Fruit fly (Drosophila melanogaster) whole organism, embryonic: ENCODE data around the gene Wdfy2.

Experiments
- Awh ChIP-seq: fragments of 200-800 bp; sonication (Bioruptor generic); IDR thresholded peaks from 2 replicates; pipeline ENCODE4, ENCODE4 v1.3.6; 2022; ENCODE audit warnings: missing biosample characterization, missing genetic modification characterization
- BEAF-32 ChIP-seq: fragments of 200-800 bp; sonication (Bioruptor generic); optimal IDR thresholded peaks from 3 replicates; lab custom pipeline; 2017; ENCODE audit warnings: missing biosample characterization, missing genetic modification characterization, mild to moderate bottlenecking, moderate library complexity, missing genetic modification reagents
- Bdp1 ChIP-seq: fragments of 200-800 bp; sonication (Bioruptor generic); optimal IDR thresholded peaks from 3 replicates; lab custom pipeline; 2016; ENCODE audit warnings: missing biosample characterization, missing genetic modification characterization
- C15 ChIP-seq: fragments of 200-800 bp; sonication (Bioruptor generic); IDR thresholded peaks from 3 replicates; pipeline ENCODE4 v1.3.6; 2022; ENCODE audit warnings: missing biosample characterization, missing genetic modification characterization
- CG11723 ChIP-seq: fragments of 200-800 bp; sonication (Bioruptor generic); optimal IDR thresholded peaks from 2 replicates; lab custom pipeline; 2017; ENCODE audit warnings: missing biosample characterization, mild to moderate bottlenecking, missing genetic modification characterization
- CG12071 ChIP-seq: fragments of 200-800 bp; sonication (Bioruptor generic); optimal IDR thresholded peaks from 3 replicates; lab custom pipeline; 2018; ENCODE audit warnings: missing biosample characterization, mild to moderate bottlenecking, missing genetic modification characterization
- CG13287 ChIP-seq: fragments of 200-800 bp; sonication (Bioruptor generic); IDR thresholded peaks from 2 replicates; pipeline ENCODE4 v1.3.6; 2022; ENCODE audit warnings: missing biosample characterization, missing genetic modification characterization; ENCODE audit not compliant: partially characterized antibody
- CG14441 ChIP-seq: fragments of 200-800 bp; sonication (Bioruptor generic); IDR thresholded peaks from 2 replicates; pipeline ENCODE4 v1.3.6; 2022; ENCODE audit warnings: missing biosample characterization, missing genetic modification characterization
- CG15269 ChIP-seq: fragments of 200-800 bp; sonication (Bioruptor generic); optimal IDR thresholded peaks from 2 replicates; lab custom pipeline; 2018; ENCODE audit warnings: missing biosample characterization, mild to moderate bottlenecking, missing genetic modification characterization, moderate library complexity
- CG17385 ChIP-seq: fragments of 200-800 bp; sonication (Bioruptor generic); optimal IDR thresholded peaks from 3 replicates; lab custom pipeline; 2018; ENCODE audit warnings: missing biosample characterization, mild to moderate bottlenecking, missing genetic modification characterization
- CG1792 ChIP-seq: fragments of 200-800 bp; sonication (Bioruptor generic); optimal IDR thresholded peaks from 2 replicates; lab custom pipeline; 2016; ENCODE audit warnings: missing biosample characterization, missing genetic modification characterization
- CG18764 ChIP-seq: fragments of 200-800 bp; sonication (Bioruptor generic); optimal IDR thresholded peaks from 3 replicates; lab custom pipeline; 2016; ENCODE audit warnings: missing biosample characterization, missing genetic modification characterization
- CG2678 ChIP-seq: fragments of 200-800 bp; sonication (Bioruptor generic); optimal IDR thresholded peaks from 3 replicates; lab custom pipeline; 2019; ENCODE audit warnings: missing biosample characterization, mild to moderate bottlenecking, missing genetic modification characterization, moderate library complexity
- CG30403 ChIP-seq: fragments of 200-800 bp; sonication (Bioruptor generic); optimal IDR thresholded peaks from 3 replicates; lab custom pipeline; 2016; ENCODE audit warnings: missing biosample characterization, missing genetic modification characterization
- CG3281 ChIP-seq: fragments of 200-800 bp; sonication (Bioruptor generic); optimal IDR thresholded peaks from 3 replicates; lab custom pipeline; 2017; ENCODE audit warnings: missing biosample characterization, mild to moderate bottlenecking, missing genetic modification characterization
- CG34376 ChIP-seq: fragments of 200-800 bp; sonication (Bioruptor generic); optimal IDR thresholded peaks from 2 replicates; lab custom pipeline; 2018; ENCODE audit warnings: missing biosample characterization, mild to moderate bottlenecking, missing genetic modification characterization
- CG4424 ChIP-seq: fragments of 200-800 bp; sonication (Bioruptor generic); optimal IDR thresholded peaks from 3 replicates; lab custom pipeline; 2016; ENCODE audit warnings: missing biosample characterization, missing genetic modification characterization
- CG4707 ChIP-seq: fragments of 200-800 bp; sonication (Bioruptor generic); optimal IDR thresholded peaks from 2 replicates; lab custom pipeline; 2018; ENCODE audit warnings: missing biosample characterization, mild to moderate bottlenecking, missing genetic modification characterization, moderate library complexity
- CG4820 ChIP-seq: fragments of 200-800 bp; sonication (Bioruptor generic); optimal IDR thresholded peaks from 3 replicates; lab custom pipeline; 2016; ENCODE audit warnings: missing biosample characterization, missing genetic modification characterization
- CG6791 ChIP-seq: fragments of 200-800 bp; sonication (Bioruptor generic); IDR thresholded peaks from 3 replicates; pipeline ENCODE4 v1.3.6; 2022; ENCODE audit warnings: missing biosample characterization, missing genetic modification characterization; ENCODE audit not compliant: partially characterized antibody
- CG7372 ChIP-seq: fragments of 200-800 bp; sonication (Bioruptor generic); IDR thresholded peaks from 2 replicates; pipeline ENCODE4 v1.3.6; 2022; ENCODE audit warnings: missing biosample characterization, missing genetic modification characterization
- CG9437 ChIP-seq: fragments of 200-800 bp; sonication (Bioruptor generic); optimal IDR thresholded peaks from 2 replicates; lab custom pipeline; 2018; ENCODE audit warnings: missing biosample characterization, mild to moderate bottlenecking, missing genetic modification characterization
- CG9609 ChIP-seq: fragments of 200-800 bp; sonication (Bioruptor generic); optimal IDR thresholded peaks from 3 replicates; lab custom pipeline; 2016; ENCODE audit warnings: missing biosample characterization, missing genetic modification characterization
- CG9876 ChIP-seq: fragments of 200-800 bp; sonication (Bioruptor generic); optimal IDR thresholded peaks from 2 replicates; lab custom pipeline; 2016; ENCODE audit warnings: missing biosample characterization, missing genetic modification characterization
- CHES-1-like ChIP-seq: fragments of 200-800 bp; sonication (Bioruptor generic); optimal IDR thresholded peaks from 2 replicates; lab custom pipeline; 2016; ENCODE audit warnings: missing biosample characterization, missing genetic modification characterization
- Dfd ChIP-seq, 2 experiments: fragments of >200 bp; optimal IDR thresholded peaks; 2 replicates each; lab custom pipeline; 2017; ENCODE audit warnings: missing biosample characterization in 2 of 2, missing genetic modification characterization in 2 of 2
- Dip3 ChIP-seq: fragments of 200-800 bp; sonication (Bioruptor generic); optimal IDR thresholded peaks from 3 replicates; lab custom pipeline; 2016; ENCODE audit warnings: missing biosample characterization, missing genetic modification characterization
- Drgx ChIP-seq: fragments of 200-800 bp; sonication (Bioruptor generic); IDR thresholded peaks from 2 replicates; pipeline ENCODE4 v1.3.6; 2022; ENCODE audit warnings: missing biosample characterization, missing genetic modification characterization
- Hand ChIP-seq: fragments of 200-800 bp; sonication (Bioruptor generic); optimal IDR thresholded peaks from 2 replicates; lab custom pipeline; 2017; ENCODE audit warnings: mild to moderate bottlenecking, missing biosample characterization, missing genetic modification reagents, missing genetic modification characterization
- NFAT ChIP-seq: fragments of 200-800 bp; sonication (Bioruptor generic); IDR thresholded peaks from 2 replicates; pipeline ENCODE4 v1.3.6; 2022; ENCODE audit warnings: missing biosample characterization, missing genetic modification characterization
- Sox100B ChIP-seq: fragments of 200-800 bp; sonication (Bioruptor generic); optimal IDR thresholded peaks from 3 replicates; lab custom pipeline; 2018; ENCODE audit warnings: missing biosample characterization, mild to moderate bottlenecking, missing genetic modification characterization
- YL-1 ChIP-seq: fragments of 200-800 bp; sonication (Bioruptor generic); optimal IDR thresholded peaks from 3 replicates; lab custom pipeline; 2017; ENCODE audit warnings: missing biosample characterization, mild to moderate bottlenecking, missing genetic modification characterization
- br ChIP-seq: fragments of >200 bp; optimal IDR thresholded peaks from 2 replicates; lab custom pipeline; 2017
- crc ChIP-seq: fragments of 200-800 bp; sonication (Bioruptor generic); optimal IDR thresholded peaks from 2 replicates; lab custom pipeline; 2016; ENCODE audit warnings: missing biosample characterization, missing genetic modification characterization
- crp ChIP-seq, 2 experiments: fragments of 200-800 bp; sonication (Bioruptor generic); optimal IDR thresholded peaks; 2 replicates in 1 of 2; 3 replicates in 1 of 2; lab custom pipeline; 2017; ENCODE audit warnings: missing biosample characterization in 2 of 2, missing genetic modification characterization in 2 of 2, mild to moderate bottlenecking in 1 of 2, moderate library complexity in 1 of 2
- cwo ChIP-seq: fragments of 200-800 bp; sonication (Bioruptor generic); optimal IDR thresholded peaks from 3 replicates; lab custom pipeline; 2017; ENCODE audit warnings: missing biosample characterization, missing genetic modification characterization, mild to moderate bottlenecking, moderate library complexity, missing genetic modification reagents
- dan ChIP-seq: fragments of 200-800 bp; sonication (Bioruptor generic); IDR thresholded peaks from 2 replicates; pipeline ENCODE4 v1.3.6; 2022; ENCODE audit warnings: missing biosample characterization, missing genetic modification characterization
- danr ChIP-seq: fragments of 200-800 bp; sonication (Bioruptor generic); IDR thresholded peaks from 2 replicates; pipeline ENCODE4 v1.3.6; 2022; ENCODE audit warnings: missing biosample characterization, missing genetic modification characterization
- fd3F ChIP-seq: fragments of 200-800 bp; sonication (Bioruptor generic); optimal IDR thresholded peaks from 2 replicates; lab custom pipeline; 2018; ENCODE audit warnings: missing biosample characterization, mild to moderate bottlenecking, missing genetic modification characterization, moderate library complexity
- her ChIP-seq: fragments of 200-800 bp; sonication (Bioruptor generic); optimal IDR thresholded peaks from 2 replicates; lab custom pipeline; 2016; ENCODE audit warnings: missing biosample characterization, missing genetic modification characterization
- lbe ChIP-seq: fragments of 200-800 bp; sonication (Bioruptor generic); optimal IDR thresholded peaks from 2 replicates; lab custom pipeline; 2016; ENCODE audit warnings: missing biosample characterization, mild to moderate bottlenecking, missing genetic modification characterization
- lilli ChIP-seq: fragments of 200-800 bp; sonication (Bioruptor generic); optimal IDR thresholded peaks from 3 replicates; lab custom pipeline; 2016; ENCODE audit warnings: missing biosample characterization, missing genetic modification characterization
- lmd ChIP-seq: fragments of 200-800 bp; sonication (Bioruptor generic); IDR thresholded peaks from 2 replicates; pipeline ENCODE4 v1.3.6; 2022; ENCODE audit warnings: missing biosample characterization, missing genetic modification characterization
- luna ChIP-seq: fragments of 200-800 bp; sonication (Bioruptor generic); optimal IDR thresholded peaks from 2 replicates; lab custom pipeline; 2016; ENCODE audit warnings: missing biosample characterization, missing genetic modification characterization
- maf-S ChIP-seq: fragments of 200-800 bp; sonication (Bioruptor generic); optimal IDR thresholded peaks from 2 replicates; lab custom pipeline; 2016; ENCODE audit warnings: missing biosample characterization, missing genetic modification characterization
- pnt ChIP-seq: fragments of 200-800 bp; sonication (Bioruptor generic); optimal IDR thresholded peaks from 3 replicates; lab custom pipeline; 2016; ENCODE audit warnings: missing biosample characterization, missing genetic modification characterization
- rib ChIP-seq: fragments of 200-800 bp; sonication (Bioruptor generic); IDR thresholded peaks from 2 replicates; pipeline ENCODE4 v1.3.6; 2022; ENCODE audit warnings: missing biosample characterization, missing genetic modification characterization
- sna ChIP-seq: fragments of 200-800 bp; sonication (Bioruptor generic); IDR thresholded peaks from 2 replicates; pipeline ENCODE4 v1.3.6; 2022; ENCODE audit warnings: missing biosample characterization, missing genetic modification characterization; ENCODE audit not compliant: partially characterized antibody
- stwl ChIP-seq: fragments of 200-800 bp; sonication (Bioruptor generic); optimal IDR thresholded peaks from 3 replicates; lab custom pipeline; 2018; ENCODE audit warnings: missing biosample characterization, mild to moderate bottlenecking, missing genetic modification characterization, moderate library complexity
- zen ChIP-seq: fragments of 200-800 bp; sonication (Bioruptor generic); optimal IDR thresholded peaks from 3 replicates; lab custom pipeline; 2018; ENCODE audit warnings: missing biosample characterization, mild to moderate bottlenecking, missing genetic modification characterization, moderate library complexity

Wdfy2 gene

DNA sequence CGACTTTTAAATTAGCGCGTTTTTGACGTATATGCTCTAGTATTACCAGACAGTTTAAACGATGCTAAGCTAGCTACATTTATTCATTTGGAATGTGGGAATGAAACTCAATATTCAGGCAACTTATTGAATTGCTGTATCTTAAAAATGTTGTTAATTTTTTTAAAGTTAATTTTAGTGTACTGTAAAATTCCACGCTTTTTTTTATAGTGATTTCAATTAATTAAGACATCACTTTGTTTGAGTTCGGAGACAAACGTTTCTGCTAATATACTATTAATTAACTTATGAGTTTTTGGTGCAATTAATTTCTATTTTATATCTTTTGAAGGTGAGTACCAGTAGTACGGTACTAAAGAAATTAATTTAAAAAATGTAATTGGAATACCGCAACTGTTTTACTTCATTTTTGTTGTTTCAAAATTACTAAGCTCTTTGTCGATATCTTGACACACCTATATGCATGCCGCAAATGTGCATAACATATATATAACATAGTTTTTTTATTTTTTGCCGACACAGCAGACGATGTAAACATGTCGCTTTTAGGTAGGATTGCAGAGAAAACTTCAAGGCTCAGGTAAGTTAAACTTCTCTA lies 36.8 kb upstream of the Wdfy2 start, which contains the start of the genes Cdk1 and mRpS7 (continued):
- TF ChIP-seq CG9876 (no peak), CG34376 (GFP tag; lab: Kevin White, UChicago) (no peak), CG14441 (peak; percentile 74), luna (GFP tag; lab: Kevin White, UChicago) (no peak), Hand (no peak), Awh (GFP tag; lab: Robert Waterston, UW) (peak; percentile 54; the same call in 1 of the 2 replicates), CG12071 (no peak), CG4820 (GFP tag; lab: Kevin White, UChicago) (peak; percentile 70), CG30403 (peak; percentile 83), CHES-1-like (peak; percentile 47), CG1792 (no peak), NFAT (GFP tag; lab: Robert Waterston, UW) (no peak), CG7372 (GFP tag; lab: Robert Waterston, UW) (peak; percentile 65), YL-1 (GFP tag; lab: Kevin White, UChicago) (peak; percentile 26), CG13287 (no peak), CG11723 (GFP tag; lab: Kevin White, UChicago) (peak; percentile 86), crc (peak; percentile 10), CG9437 (GFP tag; lab: Kevin White, UChicago) (peak; percentile 80), crp (GFP tag; optimal IDR thresholded peaks at IDR 0.05; lab: Kevin White, UChicago) (peak in 1 of 2 experiments; percentile 35), C15 (no peak), CG2678 (tag; lab: Kevin White, UChicago) (peak; percentile 87), Sox100B (GFP tag; lab: Kevin White, UChicago) (peak; percentile 76), CG3281 (peak; percentile 75), Dip3 (GFP tag; lab: Kevin White, UChicago) (peak; percentile 53), Bdp1 (GFP tag; lab: Kevin White, UChicago) (no peak), lilli (peak; percentile 71), sna (no peak), Drgx (GFP tag; lab: Robert Waterston, UW) (peak; percentile 53; the same call in 1 of the 2 replicates), pnt (peak; percentile 57), lbe (GFP tag; lab: Kevin White, UChicago) (no peak), CG4424 (GFP tag; lab: Kevin White, UChicago) (peak; percentile 70), CG18764 (GFP tag; lab: Kevin White, UChicago) (no peak), zen (tag; lab: Kevin White, UChicago) (peak; percentile 70), cwo (GFP tag; lab: Kevin White, UChicago) (peak; percentile 44), CG15269 (tag; lab: Kevin White, UChicago) (peak; percentile 83), Dfd (GFP tag; optimal IDR thresholded peaks at IDR 0.05; lab: Kevin White, UChicago) (no peak), rib (GFP tag; lab: Robert Waterston, UW) (no peak), CG17385 (peak; percentile 68), CG6791 (GFP tag; lab: Robert Waterston, UW) (no peak), stwl (tag; lab: Kevin White, UChicago) (no peak), her (GFP tag; lab: Kevin White, UChicago) (no peak), CG9609 (GFP tag; lab: Kevin White, UChicago) (peak; percentile 53), lmd (GFP tag; lab: Robert Waterston, UW) (no peak; the same call in 1 of the 2 replicates), CG4707 (GFP tag; lab: Kevin White, UChicago) (peak; percentile 12), BEAF-32 (peak; percentile 33), danr (no peak), br (lab: Kevin White, UChicago) (no peak), dan (GFP tag; lab: Robert Waterston, UW) (no peak), fd3F (GFP tag; lab: Kevin White, UChicago) (peak; percentile 66), maf-S (GFP tag; lab: Kevin White, UChicago) (peak; percentile 23)
